Worm (Caenorhabditis elegans) whole organism, mixed stage, embryonic: ENCODE results near the gene glb-17.

ENCODE experiments used
- blmp-1 ChIP-seq: fragments of 150-350 bp; optimal IDR thresholded peaks from 2 replicates; lab custom pipeline; 2014; ENCODE audit warnings: missing biosample characterization, missing genetic modification characterization
- ces-1 ChIP-seq: fragments of 150-350 bp; optimal IDR thresholded peaks from 2 replicates; lab custom pipeline; 2014; ENCODE audit warnings: missing biosample characterization, missing genetic modification reagents, missing genetic modification characterization
- lin-13 ChIP-seq: fragments of 150-350 bp; optimal IDR thresholded peaks from 2 replicates; lab custom pipeline; 2014; ENCODE audit warnings: missing biosample characterization, missing genetic modification characterization
- lsy-2 ChIP-seq: fragments of 150-350 bp; optimal IDR thresholded peaks from 2 replicates; lab custom pipeline; 2014; ENCODE audit warnings: missing biosample characterization, missing genetic modification characterization
- mab-5 ChIP-seq: fragments of 150-350 bp; optimal IDR thresholded peaks from 2 replicates; lab custom pipeline; 2014; ENCODE audit warnings: missing biosample characterization, missing genetic modification characterization
- nhr-28 ChIP-seq: fragments of 150-350 bp; optimal IDR thresholded peaks from 2 replicates; lab custom pipeline; 2014; ENCODE audit warnings: missing biosample characterization, missing genetic modification characterization
- pha-4 ChIP-seq: fragments of 150-350 bp; optimal IDR thresholded peaks from 2 replicates; lab custom pipeline; 2018; ENCODE audit warnings: missing biosample characterization, missing genetic modification reagents, missing genetic modification characterization
- sptf-1 ChIP-seq: sonication (generic microtip); optimal IDR thresholded peaks from 2 replicates; lab custom pipeline; 2017; ENCODE audit warnings: mild to moderate bottlenecking, missing genetic modification characterization, moderate library complexity, missing compliant biosample characterization
- unc-39 ChIP-seq: fragments of 150-350 bp; optimal IDR thresholded peaks from 2 replicates; lab custom pipeline; 2014; ENCODE audit warnings: missing biosample characterization, missing genetic modification characterization
- unc-62 ChIP-seq: fragments of 150-350 bp; optimal IDR thresholded peaks from 2 replicates; lab custom pipeline; 2014; ENCODE audit warnings: missing biosample characterization, missing genetic modification reagents, missing genetic modification characterization
- ztf-11 ChIP-seq: fragments of 150-350 bp; optimal IDR thresholded peaks from 2 replicates; lab custom pipeline; 2014; ENCODE audit warnings: missing biosample characterization, missing genetic modification characterization

DNA sequence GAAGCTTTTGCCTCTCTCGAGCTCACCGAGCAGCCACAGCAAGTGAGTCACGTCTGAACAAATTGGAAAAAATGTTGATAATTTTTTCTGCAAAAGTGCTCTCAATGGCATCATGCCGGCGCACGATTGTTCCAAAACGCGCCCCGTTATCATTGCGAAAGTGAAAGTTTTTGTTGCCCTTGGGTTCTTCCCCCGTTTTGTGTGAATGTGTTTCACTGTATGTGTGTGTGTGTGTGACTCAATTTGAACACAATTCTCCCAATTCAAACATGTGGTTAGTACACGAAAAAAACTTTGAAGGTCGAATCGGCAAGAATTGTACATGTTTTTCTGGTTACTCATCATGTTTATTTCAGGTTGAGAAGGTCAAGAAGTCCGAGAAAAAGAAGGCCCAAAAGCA, 23.7 kb downstream of the glb-17 start:
- TF ChIP-seq unc-39 (tag; lab: Kevin White, UChicago) (no peak), ces-1 (GFP tag; lab: Kevin White, UChicago) (no peak), lin-13 (no peak), nhr-28 (no peak), mab-5 (tag; lab: Kevin White, UChicago) (no peak), sptf-1 (tag; lab: Kevin White, UChicago) (no peak), pha-4 (tag; lab: Kevin White, UChicago) (no peak), unc-62 (GFP tag; lab: Kevin White, UChicago) (no peak), lsy-2 (no peak), blmp-1 (tag; lab: Kevin White, UChicago) (no peak), ztf-11 (no peak)
